Fruit fly (Drosophila melanogaster) whole organism, embryonic: ENCODE measurements around the gene CG18649.
A peak's percentile ranks its signal among the peaks of the same experiment; 100 is the strongest.

Experiments
- Atf-2 ChIP-seq: fragments of 200-800 bp; sonication (Bioruptor generic); optimal IDR thresholded peaks from 2 replicates; lab custom pipeline; 2016; ENCODE audit warnings: missing biosample characterization, missing genetic modification characterization
- C15 ChIP-seq: fragments of 200-800 bp; sonication (Bioruptor generic); IDR thresholded peaks from 3 replicates; pipeline ENCODE4 v1.3.6; 2022; ENCODE audit warnings: missing biosample characterization, missing genetic modification characterization
- CG10274 ChIP-seq: fragments of 200-800 bp; sonication (Bioruptor generic); optimal IDR thresholded peaks from 3 replicates; lab custom pipeline; 2017; ENCODE audit warnings: missing biosample characterization, mild to moderate bottlenecking, missing genetic modification characterization
- CG10431 ChIP-seq: fragments of 200-800 bp; sonication (Bioruptor generic); optimal IDR thresholded peaks from 3 replicates; lab custom pipeline; 2018; ENCODE audit warnings: missing biosample characterization, mild to moderate bottlenecking, missing genetic modification characterization
- CG10959 ChIP-seq: fragments of 200-800 bp; sonication (Bioruptor generic); IDR thresholded peaks from 2 replicates; pipeline ENCODE4 v1.3.6; 2022; ENCODE audit warnings: missing biosample characterization, missing genetic modification characterization
- CG12769 ChIP-seq: fragments of 200-800 bp; sonication (Bioruptor generic); optimal IDR thresholded peaks from 2 replicates; lab custom pipeline; 2019; ENCODE audit warnings: missing biosample characterization, mild to moderate bottlenecking, missing genetic modification characterization, moderate library complexity
- CG13287 ChIP-seq: fragments of 200-800 bp; sonication (Bioruptor generic); IDR thresholded peaks from 2 replicates; pipeline ENCODE4 v1.3.6; 2022; ENCODE audit warnings: missing biosample characterization, missing genetic modification characterization; ENCODE audit not compliant: partially characterized antibody
- CG14667 ChIP-seq: fragments of 200-800 bp; sonication (Bioruptor generic); IDR thresholded peaks from 2 replicates; pipeline ENCODE4 v1.3.6; 2022; ENCODE audit warnings: missing biosample characterization, missing genetic modification characterization
- CG16779 ChIP-seq: fragments of 200-800 bp; sonication (Bioruptor generic); IDR thresholded peaks from 2 replicates; pipeline ENCODE4 v1.3.6; 2022; ENCODE audit warnings: missing biosample characterization, missing genetic modification characterization
- CG17385 ChIP-seq: fragments of 200-800 bp; sonication (Bioruptor generic); optimal IDR thresholded peaks from 3 replicates; lab custom pipeline; 2018; ENCODE audit warnings: missing biosample characterization, mild to moderate bottlenecking, missing genetic modification characterization
- CG17912 ChIP-seq: fragments of 200-800 bp; sonication (Bioruptor generic); optimal IDR thresholded peaks from 2 replicates; lab custom pipeline; 2018; ENCODE audit warnings: missing biosample characterization, mild to moderate bottlenecking, missing genetic modification characterization
- CG2116 ChIP-seq: fragments of 200-800 bp; sonication (Bioruptor generic); optimal IDR thresholded peaks from 3 replicates; lab custom pipeline; 2018; ENCODE audit warnings: missing biosample characterization, mild to moderate bottlenecking, missing genetic modification characterization
- CG2202 ChIP-seq: fragments of 200-800 bp; sonication (Bioruptor generic); optimal IDR thresholded peaks from 2 replicates; lab custom pipeline; 2018; ENCODE audit warnings: missing biosample characterization, mild to moderate bottlenecking, missing genetic modification characterization
- CG33213 ChIP-seq: fragments of 200-800 bp; sonication (Bioruptor generic); optimal IDR thresholded peaks from 3 replicates; lab custom pipeline; 2016; ENCODE audit warnings: missing biosample characterization, missing genetic modification characterization
- CG33557 ChIP-seq: fragments of 200-800 bp; sonication (Bioruptor generic); optimal IDR thresholded peaks from 2 replicates; lab custom pipeline; 2019; ENCODE audit warnings: missing biosample characterization, mild to moderate bottlenecking, missing genetic modification characterization, moderate library complexity
- CG3726 ChIP-seq: fragments of 200-800 bp; sonication (Bioruptor generic); IDR thresholded peaks from 3 replicates; pipeline ENCODE4, ENCODE4 v1.3.6; 2022; ENCODE audit warnings: missing biosample characterization, missing genetic modification characterization
- CG43689 ChIP-seq: fragments of 200-800 bp; sonication (Bioruptor generic); IDR thresholded peaks from 2 replicates; pipeline ENCODE4 v1.3.6; 2022; ENCODE audit warnings: missing biosample characterization, missing genetic modification characterization
- CG6254 ChIP-seq: fragments of 200-800 bp; sonication (Bioruptor generic); optimal IDR thresholded peaks from 3 replicates; lab custom pipeline; 2017; ENCODE audit warnings: mild to moderate bottlenecking, missing biosample characterization, missing genetic modification reagents, missing genetic modification characterization
- CG6683 ChIP-seq: fragments of 200-800 bp; sonication (Bioruptor generic); optimal IDR thresholded peaks from 2 replicates; lab custom pipeline; 2017; ENCODE audit warnings: missing biosample characterization, mild to moderate bottlenecking, missing genetic modification characterization, missing genetic modification reagents
- CG8089 ChIP-seq: fragments of 200-800 bp; sonication (Bioruptor generic); optimal IDR thresholded peaks from 3 replicates; lab custom pipeline; 2016; ENCODE audit warnings: missing biosample characterization, missing genetic modification characterization
- CG8765 ChIP-seq: fragments of 200-800 bp; sonication (Bioruptor generic); IDR thresholded peaks from 2 replicates; pipeline ENCODE4 v1.3.6; 2022; ENCODE audit warnings: missing biosample characterization, missing genetic modification characterization
- CG9215 ChIP-seq: fragments of 200-800 bp; sonication (Bioruptor generic); IDR thresholded peaks from 2 replicates; pipeline ENCODE4 v1.3.6; 2022; ENCODE audit warnings: missing biosample characterization, missing genetic modification characterization
- Dek ChIP-seq: fragments of 200-800 bp; sonication (Bioruptor generic); optimal IDR thresholded peaks from 3 replicates; lab custom pipeline; 2019; ENCODE audit warnings: missing biosample characterization, mild to moderate bottlenecking, missing genetic modification characterization, moderate library complexity
- Ets65A ChIP-seq: fragments of 200-800 bp; sonication (Bioruptor generic); peaks from one replicate; lab custom pipeline; 2016; ENCODE audit warnings: missing biosample characterization, missing genetic modification characterization
- Ets97D ChIP-seq: fragments of 200-800 bp; sonication (Bioruptor generic); optimal IDR thresholded peaks from 3 replicates; lab custom pipeline; 2016; ENCODE audit warnings: missing biosample characterization, missing genetic modification characterization
- HmgD ChIP-seq: fragments of 200-800 bp; sonication (Bioruptor generic); optimal IDR thresholded peaks from 3 replicates; lab custom pipeline; 2016; ENCODE audit warnings: missing biosample characterization, missing genetic modification characterization
- Hmr ChIP-seq: fragments of 200-800 bp; sonication (Bioruptor generic); optimal IDR thresholded peaks from 3 replicates; lab custom pipeline; 2017; ENCODE audit warnings: mild to moderate bottlenecking, missing biosample characterization, missing genetic modification reagents, missing genetic modification characterization
- Lpt ChIP-seq: fragments of >200 bp; optimal IDR thresholded peaks from 2 replicates; lab custom pipeline; 2018; ENCODE audit warnings: missing biosample characterization, missing genetic modification characterization
- Sox100B ChIP-seq: fragments of 200-800 bp; sonication (Bioruptor generic); optimal IDR thresholded peaks from 3 replicates; lab custom pipeline; 2018; ENCODE audit warnings: missing biosample characterization, mild to moderate bottlenecking, missing genetic modification characterization
- Xrp1 ChIP-seq: fragments of 200-800 bp; sonication (Bioruptor generic); IDR thresholded peaks from 2 replicates; pipeline ENCODE4 v1.3.6; 2022; ENCODE audit warnings: missing biosample characterization, missing genetic modification characterization
- ab ChIP-seq: fragments of 200-800 bp; sonication (Bioruptor generic); optimal IDR thresholded peaks from 2 replicates; lab custom pipeline; 2016; ENCODE audit warnings: missing biosample characterization, missing genetic modification characterization
- bsh ChIP-seq, 2 experiments: fragments of 200-800 bp; sonication (Bioruptor generic); optimal IDR thresholded peaks; 2 replicates each; lab custom pipeline; 2017 to 2018; ENCODE audit warnings: mild to moderate bottlenecking in 2 of 2, missing biosample characterization in 2 of 2, missing genetic modification characterization in 2 of 2, moderate library complexity in 1 of 2
- btn ChIP-seq: fragments of 200-800 bp; sonication (Bioruptor generic); optimal IDR thresholded peaks from 2 replicates; lab custom pipeline; 2016; ENCODE audit warnings: missing biosample characterization, missing genetic modification characterization
- corto ChIP-seq: fragments of 200-800 bp; sonication (Bioruptor generic); optimal IDR thresholded peaks from 2 replicates; lab custom pipeline; 2016; ENCODE audit warnings: missing biosample characterization, mild to moderate bottlenecking, missing genetic modification characterization, moderate library complexity
- cwo ChIP-seq: fragments of 200-800 bp; sonication (Bioruptor generic); optimal IDR thresholded peaks from 3 replicates; lab custom pipeline; 2017; ENCODE audit warnings: missing biosample characterization, missing genetic modification characterization, mild to moderate bottlenecking, moderate library complexity, missing genetic modification reagents
- disco-r ChIP-seq: fragments of 200-800 bp; sonication (Bioruptor generic); optimal IDR thresholded peaks from 2 replicates; lab custom pipeline; 2016; ENCODE audit warnings: missing biosample characterization, missing genetic modification characterization
- en ChIP-seq: fragments of 200-800 bp; sonication (Bioruptor generic); optimal IDR thresholded peaks from 2 replicates; lab custom pipeline; 2016; ENCODE audit warnings: missing biosample characterization, missing genetic modification characterization
- fu2 ChIP-seq: fragments of 200-800 bp; sonication (Bioruptor generic); optimal IDR thresholded peaks from 2 replicates; lab custom pipeline; 2016; ENCODE audit warnings: missing biosample characterization, missing genetic modification characterization
- gcm ChIP-seq: fragments of 200-800 bp; sonication (Bioruptor generic); optimal IDR thresholded peaks from 2 replicates; lab custom pipeline; 2019; ENCODE audit warnings: missing biosample characterization, mild to moderate bottlenecking, missing genetic modification characterization, moderate library complexity
- gfzf ChIP-seq: fragments of 200-800 bp; sonication (Bioruptor generic); optimal IDR thresholded peaks from 2 replicates; lab custom pipeline; 2016; ENCODE audit warnings: missing biosample characterization, mild to moderate bottlenecking, missing genetic modification characterization, moderate library complexity
- ind ChIP-seq: fragments of 200-800 bp; sonication (Bioruptor generic); optimal IDR thresholded peaks from 3 replicates; lab custom pipeline; 2016; ENCODE audit warnings: missing biosample characterization, missing genetic modification characterization
- jumu ChIP-seq: fragments of 200-800 bp; sonication (Bioruptor generic); optimal IDR thresholded peaks from 3 replicates; lab custom pipeline; 2016; ENCODE audit warnings: missing biosample characterization, missing genetic modification characterization
- lola ChIP-seq, 3 experiments: fragments of >200 bp in 2 of 3; fragments of 200-800 bp in 1 of 3; sonication (Bioruptor generic) in 1 of 3; optimal IDR thresholded peaks; 2 replicates each; lab custom pipeline; 2017 to 2019; ENCODE audit warnings: missing biosample characterization in 3 of 3, missing genetic modification characterization in 3 of 3, mild to moderate bottlenecking in 1 of 3, moderate library complexity in 1 of 3
- nerfin-2 ChIP-seq: fragments of 200-800 bp; sonication (Bioruptor generic); IDR thresholded peaks from 2 replicates; pipeline ENCODE4 v1.3.6; 2022; ENCODE audit warnings: missing biosample characterization, missing genetic modification characterization; ENCODE audit not compliant: partially characterized antibody
- slp2 ChIP-seq: fragments of 200-800 bp; sonication (Bioruptor generic); optimal IDR thresholded peaks from 2 replicates; lab custom pipeline; 2016; ENCODE audit warnings: missing biosample characterization, missing genetic modification characterization
- sob ChIP-seq: fragments of 200-800 bp; sonication (Bioruptor generic); IDR thresholded peaks from 2 replicates; pipeline ENCODE4 v1.3.6; 2022; ENCODE audit warnings: missing biosample characterization, missing genetic modification characterization
- unc-4 ChIP-seq: fragments of 200-800 bp; sonication (Bioruptor generic); IDR thresholded peaks from 2 replicates; pipeline ENCODE4 v1.3.6; 2022; ENCODE audit warnings: missing biosample characterization, missing genetic modification characterization; ENCODE audit not compliant: partially characterized antibody
- vfl ChIP-seq: fragments of 200-800 bp; sonication (Bioruptor generic); optimal IDR thresholded peaks from 2 replicates; lab custom pipeline; 2016; ENCODE audit warnings: missing biosample characterization, missing genetic modification characterization
- vnd ChIP-seq: fragments of 200-800 bp; sonication (Bioruptor generic); IDR thresholded peaks from 3 replicates; pipeline ENCODE4 v1.3.6; 2022; ENCODE audit warnings: missing biosample characterization, missing genetic modification characterization; ENCODE audit not compliant: partially characterized antibody
- wek ChIP-seq: fragments of 200-800 bp; sonication (Bioruptor generic); optimal IDR thresholded peaks from 3 replicates; lab custom pipeline; 2018; ENCODE audit warnings: missing biosample characterization, mild to moderate bottlenecking, missing genetic modification characterization, moderate library complexity

CG18649 gene

DNA sequence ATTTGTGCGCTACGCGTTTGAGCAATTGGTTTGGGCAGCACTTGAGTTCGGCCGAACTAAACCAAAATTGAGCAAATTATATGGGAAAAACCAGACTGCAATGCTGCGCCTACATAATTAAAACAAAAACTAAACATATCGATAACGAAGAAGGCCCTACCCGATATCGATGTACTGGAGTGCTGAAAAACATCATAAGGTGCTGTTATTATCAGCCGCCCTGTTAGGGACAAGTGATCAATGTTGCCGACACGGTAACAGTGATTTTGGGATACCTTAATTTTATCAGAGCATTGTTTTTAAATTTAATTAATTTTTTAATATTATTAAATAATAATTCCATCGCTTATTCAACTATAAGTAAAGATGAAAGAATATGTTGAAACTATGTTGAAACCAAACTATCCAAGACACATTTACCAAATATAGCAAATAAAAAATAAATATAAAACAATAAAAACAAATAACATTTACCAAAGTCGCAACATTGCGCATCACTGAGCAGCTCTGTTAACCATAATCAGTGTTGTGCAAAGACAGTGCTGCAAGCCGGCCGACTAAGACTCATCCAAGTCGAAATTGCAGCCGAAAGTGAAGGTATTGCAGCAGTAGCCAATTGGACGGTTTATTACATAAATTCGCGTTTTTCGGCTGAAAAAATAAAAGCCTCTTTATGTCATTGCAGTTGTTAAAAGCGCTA lies 40.8 kb upstream of the CG18649 start, which contains the start of the genes sstn, Plp and GlyRS (continued):
- TF ChIP-seq nerfin-2 (GFP tag; lab: Robert Waterston, UW) (no peak), CG14667 (GFP tag; lab: Robert Waterston, UW) (no peak), Sox100B (GFP tag; lab: Kevin White, UChicago) (peak; percentile 68), CG17912 (GFP tag; lab: Kevin White, UChicago) (no peak), gfzf (GFP tag; lab: Kevin White, UChicago) (no peak), CG10431 (GFP tag; lab: Kevin White, UChicago) (peak; percentile 7), CG43689 (GFP tag; lab: Robert Waterston, UW) (no peak), sob (GFP tag; lab: Robert Waterston, UW) (no peak), CG10274 (GFP tag; lab: Kevin White, UChicago) (no peak), en (GFP tag; lab: Kevin White, UChicago) (no peak), C15 (GFP tag; lab: Robert Waterston, UW) (no peak), lola (GFP tag; optimal IDR thresholded peaks at IDR 0.05; lab: Kevin White, UChicago) (peak in 1 of 3 experiments; percentile 40), HmgD (GFP tag; lab: Kevin White, UChicago) (no peak), Hmr (GFP tag; lab: Kevin White, UChicago) (peak; percentile 41), CG33557 (GFP tag; lab: Kevin White, UChicago) (peak; percentile 58), gcm (peak; percentile 22), btn (no peak), CG6254 (GFP tag; lab: Kevin White, UChicago) (no peak), ind (peak; percentile 48), cwo (GFP tag; lab: Kevin White, UChicago) (no peak), fu2 (GFP tag; lab: Kevin White, UChicago) (no peak), CG12769 (tag; lab: Kevin White, UChicago) (no peak), Ets97D (GFP tag; lab: Kevin White, UChicago) (no peak), CG10959 (GFP tag; lab: Robert Waterston, UW) (no peak), vnd (GFP tag; lab: Robert Waterston, UW) (no peak), CG3726 (GFP tag; lab: Robert Waterston, UW) (no peak), jumu (GFP tag; lab: Kevin White, UChicago) (no peak), disco-r (GFP tag; lab: Kevin White, UChicago) (no peak), Xrp1 (no peak), bsh (GFP tag; optimal IDR thresholded peaks at IDR 0.05; lab: Kevin White, UChicago) (peak in 1 of 2 experiments; percentile 19), CG33213 (no peak), CG9215 (no peak), CG17385 (peak; percentile 27), CG8089 (GFP tag; lab: Kevin White, UChicago) (no peak), Lpt (GFP tag; lab: Kevin White, UChicago) (no peak), ab (GFP tag; lab: Kevin White, UChicago) (no peak), CG8765 (GFP tag; lab: Robert Waterston, UW) (no peak), Ets65A (GFP tag; lab: Kevin White, UChicago) (peak; percentile 41), CG16779 (GFP tag; lab: Robert Waterston, UW) (no peak), corto (GFP tag; lab: Kevin White, UChicago) (peak; percentile 18), CG2116 (GFP tag; lab: Kevin White, UChicago) (peak; percentile 58), Dek (tag; lab: Kevin White, UChicago) (peak; percentile 24), slp2 (GFP tag; lab: Kevin White, UChicago) (no peak), CG2202 (tag; lab: Kevin White, UChicago) (no peak), CG6683 (GFP tag; lab: Kevin White, UChicago) (no peak), vfl (GFP tag; lab: Kevin White, UChicago) (no peak), wek (GFP tag; lab: Kevin White, UChicago) (no peak), CG13287 (peak; percentile 50), Atf-2 (no peak), unc-4 (GFP tag; lab: Robert Waterston, UW) (peak; percentile 51)
